Worm (Caenorhabditis elegans) whole organism, midembryonic: ENCODE data around the gene Y54G11A.2.

Experiments
- T22C8.4 ChIP-seq: fragments of 200-800 bp; sonication (Bioruptor generic); IDR thresholded peaks from 2 replicates; pipeline ENCODE4 v1.3.6; 2022; ENCODE audit warnings: missing genetic modification characterization, missing compliant biosample characterization
- cog-1 ChIP-seq: sonication (generic microtip); optimal IDR thresholded peaks from 2 replicates; lab custom pipeline; 2016; ENCODE audit warnings: missing genetic modification characterization, missing compliant biosample characterization
- flt-1 ChIP-seq: fragments of 200-800 bp; sonication (Bioruptor generic); IDR thresholded peaks from 2 replicates; pipeline ENCODE4 v1.3.6; 2022; ENCODE audit warnings: missing genetic modification characterization, missing compliant biosample characterization
- klf-2 ChIP-seq: fragments of 200-800 bp; sonication (Bioruptor generic); conservative IDR thresholded peaks from 2 replicates; pipeline ENCODE4 v1.3.6; 2022; ENCODE audit warnings: missing genetic modification reagents, missing genetic modification characterization, missing compliant biosample characterization
- med-1 ChIP-seq: sonication (generic microtip); optimal IDR thresholded peaks from 2 replicates; lab custom pipeline; 2017; ENCODE audit warnings: missing genetic modification characterization, mild to moderate bottlenecking, missing compliant biosample characterization, antibody characterized with exemption, missing genetic modification reagents; ENCODE audit not compliant: insufficient read depth
- ref-1 ChIP-seq: fragments of 200-800 bp; sonication (Bioruptor generic); conservative IDR thresholded peaks from 2 replicates; pipeline ENCODE4 v1.3.6; 2022; ENCODE audit warnings: missing genetic modification reagents, missing genetic modification characterization, missing compliant biosample characterization
- tab-1 ChIP-seq: fragments of 200-800 bp; sonication (Bioruptor generic); IDR thresholded peaks from 2 replicates; pipeline ENCODE4 v1.3.6; 2022; ENCODE audit warnings: missing genetic modification characterization, missing compliant biosample characterization
- ztf-23 ChIP-seq: fragments of 200-800 bp; sonication (Bioruptor generic); IDR thresholded peaks from 2 replicates; pipeline ENCODE4 v1.3.6; 2022; ENCODE audit warnings: missing genetic modification reagents, missing genetic modification characterization, missing compliant biosample characterization
- ztf-29 ChIP-seq: fragments of 200-800 bp; sonication (Bioruptor generic); IDR thresholded peaks from 2 replicates; pipeline ENCODE4 v1.3.6; 2022; ENCODE audit warnings: missing genetic modification reagents, missing genetic modification characterization, missing compliant biosample characterization

DNA sequence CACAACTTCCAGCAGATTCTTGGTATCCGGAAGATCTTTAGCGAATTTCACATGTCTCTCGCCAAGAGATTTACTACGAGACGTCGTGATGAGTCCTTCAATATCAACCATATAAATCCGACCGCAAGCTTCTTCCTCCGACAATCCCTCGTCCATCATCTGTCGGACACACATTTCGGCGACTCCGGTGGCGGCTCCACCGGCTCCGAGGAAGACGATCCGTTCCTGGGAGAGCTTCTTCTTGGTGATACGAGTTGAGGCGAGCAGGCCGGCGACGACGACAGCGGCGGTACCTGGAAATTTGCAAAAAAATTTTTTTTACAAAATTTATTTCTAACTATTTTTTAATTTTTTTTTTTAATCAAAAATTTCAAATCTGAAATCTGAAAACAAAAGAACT is 22.1 kb upstream of the Y54G11A.2 start:
- TF ChIP-seq T22C8.4 (GFP tag; lab: Robert Waterston, UW): no peak
- TF ChIP-seq med-1 (GFP tag; lab: Kevin White, UChicago): no peak
- TF ChIP-seq klf-2 (GFP tag; lab: Robert Waterston, UW): no peak
- TF ChIP-seq ztf-29 (GFP tag; lab: Robert Waterston, UW): no peak
- no peak for TF ChIP-seq ztf-23
- TF ChIP-seq ref-1 (GFP tag; lab: Robert Waterston, UW): no peak
- no peak for TF ChIP-seq tab-1 (GFP tag; lab: Robert Waterston, UW)
- no peak for TF ChIP-seq cog-1 (tag; lab: Kevin White, UChicago)
- no peak for TF ChIP-seq flt-1 (GFP tag; lab: Robert Waterston, UW)
